Fruit fly (Drosophila melanogaster): ENCODE data around the gene CG8202.
A peak's percentile ranks its signal among the peaks of the same experiment; 100 is the strongest.

CG8202 gene

dm6 chr3R:8726632-8727031 is 5.3 kb upstream of the CG8202 start, which contains the start of gene CG8159 (continued):
- TF ChIP-seq bab2 (GFP tag; optimal IDR thresholded peaks at IDR 0.05) (no peak), CG12071 (GFP tag; optimal IDR thresholded peaks at IDR 0.05) (no peak), stc (GFP tag; IDR thresholded peaks at IDR 0.05) (no peak), CG15011 (GFP tag; optimal IDR thresholded peaks at IDR 0.05) (no peak), hbn (GFP tag; IDR thresholded peaks at IDR 0.05; ENCODE audit: partially characterized antibody) (no peak), Ssrp (tag; optimal IDR thresholded peaks at IDR 0.05) (no peak), seq (GFP tag; IDR thresholded peaks at IDR 0.05) (no peak), CG10366 (GFP tag; IDR thresholded peaks at IDR 0.05) (no peak), Ets97D (GFP tag; optimal IDR thresholded peaks at IDR 0.05) (peak; percentile 35), CG10209 (GFP tag; optimal IDR thresholded peaks at IDR 0.05) (no peak), Opbp (GFP tag; IDR thresholded peaks at IDR 0.05; ENCODE audit: partially characterized antibody) (no peak), MESR4 (GFP tag; optimal IDR thresholded peaks at IDR 0.05) (peak; percentile 8), crc (GFP tag; optimal IDR thresholded peaks at IDR 0.05) (no peak), prd (optimal IDR thresholded peaks at IDR 0.05) (no peak), prd (GFP tag; IDR thresholded peaks at IDR 0.05) (no peak), insv (GFP tag; optimal IDR thresholded peaks at IDR 0.05) (peak in 1 of 2 experiments; percentile 90), Ets65A (GFP tag) (peak; percentile 24), stwl (tag; optimal IDR thresholded peaks at IDR 0.05) (peak; percentile 54), Dp (GFP tag; optimal IDR thresholded peaks at IDR 0.05) (peak; percentile 63), Asciz (GFP tag; optimal IDR thresholded peaks at IDR 0.05) (no peak), CG4328 (GFP tag; optimal IDR thresholded peaks at IDR 0.05) (no peak), CG30020 (tag; optimal IDR thresholded peaks at IDR 0.05) (no peak), CG9609 (GFP tag; optimal IDR thresholded peaks at IDR 0.05) (no peak)

dm6 chr3R:8729542-8729941 is 2.3 kb upstream of the CG8202 start, which contains the start of gene ranshi:
ranshi (minus strand) TSS chr3R:8729693.
- TF ChIP-seq MBD-R2 (GFP tag; IDR thresholded peaks at IDR 0.05) (peak; percentile 77), crp (GFP tag; optimal IDR thresholded peaks at IDR 0.05) (peak in 1 of 2 experiments; percentile 79), CG9932 (GFP tag; IDR thresholded peaks at IDR 0.05) (no peak), BtbVII (GFP tag; optimal IDR thresholded peaks at IDR 0.05) (no peak), row (GFP tag; IDR thresholded peaks at IDR 0.05) (peak; percentile 11; the same call in 1 of the 3 replicates), CG34224 (GFP tag; IDR thresholded peaks at IDR 0.05; ENCODE audit: partially characterized antibody) (0 out of 3 replicates have a peak, but pooled peaks have one; percentile 16), pzg (GFP tag; optimal IDR thresholded peaks at IDR 0.05) (peak; percentile 15), Med (GFP tag) (peak; percentile 28)

dm6 chr3R:8739161-8739783 is 7.4 kb downstream of the CG8202 start:
- TF ChIP-seq CG7745 (tag; optimal IDR thresholded peaks at IDR 0.05) = no peak
- no peak for TF ChIP-seq ems (GFP tag; optimal IDR thresholded peaks at IDR 0.05)
- TF ChIP-seq Fer1 (GFP tag; optimal IDR thresholded peaks at IDR 0.05) = peak; percentile 18
- TF ChIP-seq grau (tag; optimal IDR thresholded peaks at IDR 0.05) = no peak
- peak; percentile 9 for TF ChIP-seq CG18599 (GFP tag; optimal IDR thresholded peaks at IDR 0.05)
- peak; percentile 14; the same call in 1 of the 3 replicates for TF ChIP-seq row (GFP tag; IDR thresholded peaks at IDR 0.05)
- TF ChIP-seq CG7963 (GFP tag; IDR thresholded peaks at IDR 0.05; ENCODE audit: partially characterized antibody) = 0 out of 3 replicates have a peak, but pooled peaks have one; percentile 18
- TF ChIP-seq nerfin-1 (tag; optimal IDR thresholded peaks at IDR 0.05) = no peak
- no peak for TF ChIP-seq salm (tag; optimal IDR thresholded peaks at IDR 0.05)
- TF ChIP-seq ewg (GFP tag; optimal IDR thresholded peaks at IDR 0.05) = no peak
- peak; percentile 15 for TF ChIP-seq trem (tag; optimal IDR thresholded peaks at IDR 0.05)
- no peak for TF ChIP-seq CG8290 (GFP tag; optimal IDR thresholded peaks at IDR 0.05)
- TF ChIP-seq CG8290 (tag; optimal IDR thresholded peaks at IDR 0.05) = no peak
- TF ChIP-seq CG16779 (GFP tag; IDR thresholded peaks at IDR 0.05) = no peak
- peak; percentile 7 for TF ChIP-seq CG10979 (tag; optimal IDR thresholded peaks at IDR 0.05)
- no peak for TF ChIP-seq hb (GFP tag; IDR thresholded peaks at IDR 0.05; ENCODE audit: partially characterized antibody)
- TF ChIP-seq CG31224 (GFP tag; IDR thresholded peaks at IDR 0.05) = no peak
- peak; percentile 82 for TF ChIP-seq Sry-β (GFP tag; optimal IDR thresholded peaks at IDR 0.05)

All from whole organism, embryonic.